ENCODE assay signal across 1 fruit fly cellular context in genomic region chr4:488828-489560, dm6.
A peak's percentile ranks its signal among the peaks of the same experiment; 100 is the strongest.
TF ChIP-seq lines count a peak whose summit lies in the region.

Gene Asator (minus strand): TSS chr4:488994.

TF ChIP-seq in whole organism, embryonic, 481 proteins besides CTCF, POLR2A, EP300 and RAD21 (continued from another document and continues in another):
- peak; percentile 63 for TF ChIP-seq CG18619 (GFP tag; optimal IDR thresholded peaks at IDR 0.05; lab: Kevin White, UChicago)
- TF ChIP-seq CG43689 (GFP tag; IDR thresholded peaks at IDR 0.05; lab: Robert Waterston, UW), result no peak
- TF ChIP-seq CG17328 (GFP tag; IDR thresholded peaks at IDR 0.05; lab: Robert Waterston, UW), result peak; percentile 66
- TF ChIP-seq TFAM (GFP tag; optimal IDR thresholded peaks at IDR 0.05; lab: Kevin White, UChicago), result no peak
- no peak for TF ChIP-seq wor (GFP tag; IDR thresholded peaks at IDR 0.05; lab: Robert Waterston, UW)
- TF ChIP-seq CG2678 (tag; optimal IDR thresholded peaks at IDR 0.05; lab: Kevin White, UChicago), result peak; percentile 69
- no peak; the same call in 1 of the 2 replicates for TF ChIP-seq Rfx (GFP tag; IDR thresholded peaks at IDR 0.05; lab: Robert Waterston, UW)
- peak; percentile 43 for TF ChIP-seq CG13624 (GFP tag; optimal IDR thresholded peaks at IDR 0.05; lab: Kevin White, UChicago)
- TF ChIP-seq CG17912 (GFP tag; optimal IDR thresholded peaks at IDR 0.05; lab: Kevin White, UChicago), result no peak
- TF ChIP-seq Sox102F (GFP tag; optimal IDR thresholded peaks at IDR 0.05; lab: Kevin White, UChicago), result peak; percentile 53
- TF ChIP-seq ci (GFP tag; IDR thresholded peaks at IDR 0.05; lab: Robert Waterston, UW), result peak; percentile 81; the same call in 2 of the 3 replicates
- no peak for TF ChIP-seq ftz-f1 (GFP tag; optimal IDR thresholded peaks at IDR 0.05; lab: Kevin White, UChicago)
- peak; percentile 67 for TF ChIP-seq zfh1 (GFP tag; IDR thresholded peaks at IDR 0.05; lab: Robert Waterston, UW)
- peak; percentile 67 for TF ChIP-seq CG4424 (GFP tag; optimal IDR thresholded peaks at IDR 0.05; lab: Kevin White, UChicago)
- TF ChIP-seq knrl (GFP tag; IDR thresholded peaks at IDR 0.05; lab: Robert Waterston, UW; ENCODE audit: partially characterized antibody), result no peak
- TF ChIP-seq CG6683 (GFP tag; optimal IDR thresholded peaks at IDR 0.05; lab: Kevin White, UChicago), result peak; percentile 49
- no peak for TF ChIP-seq trh (GFP tag; optimal IDR thresholded peaks at IDR 0.05; lab: Kevin White, UChicago)
- TF ChIP-seq bab2 (GFP tag; optimal IDR thresholded peaks at IDR 0.05; lab: Kevin White, UChicago), result peak; percentile 67
- peak; percentile 55 for TF ChIP-seq Side (GFP tag; optimal IDR thresholded peaks at IDR 0.05; lab: Kevin White, UChicago)
- peak; percentile 51 for TF ChIP-seq oc (tag; optimal IDR thresholded peaks at IDR 0.05; lab: Kevin White, UChicago)
- peak; percentile 42; the same call in 2 of the 3 replicates for TF ChIP-seq tgo (GFP tag; IDR thresholded peaks at IDR 0.05; lab: Robert Waterston, UW)
- TF ChIP-seq CG1024 (GFP tag; IDR thresholded peaks at IDR 0.05; lab: Robert Waterston, UW), result no peak
- TF ChIP-seq CG14050 (GFP tag; IDR thresholded peaks at IDR 0.05; lab: Robert Waterston, UW), result no peak
- TF ChIP-seq gfzf (GFP tag; optimal IDR thresholded peaks at IDR 0.05; lab: Kevin White, UChicago), result no peak
- TF ChIP-seq CG1602 (GFP tag; optimal IDR thresholded peaks at IDR 0.05; lab: Kevin White, UChicago), result peak; percentile 48
- TF ChIP-seq prd (optimal IDR thresholded peaks at IDR 0.05; lab: Kevin White, UChicago), result no peak
- no peak; the same call in 2 of the 3 replicates for TF ChIP-seq prd (GFP tag; IDR thresholded peaks at IDR 0.05; lab: Robert Waterston, UW)
- TF ChIP-seq GATAe (GFP tag; conservative IDR thresholded peaks at IDR 0.05; lab: Robert Waterston, UW), result no peak
- no peak for TF ChIP-seq luna (GFP tag; optimal IDR thresholded peaks at IDR 0.05; lab: Kevin White, UChicago)
- peak; percentile 53 for TF ChIP-seq fd96Cb (tag; optimal IDR thresholded peaks at IDR 0.05; lab: Kevin White, UChicago)
- no peak for TF ChIP-seq CG34224 (GFP tag; IDR thresholded peaks at IDR 0.05; lab: Robert Waterston, UW; ENCODE audit: partially characterized antibody)
- no peak for TF ChIP-seq CkIIα-i1 (GFP tag; IDR thresholded peaks at IDR 0.05; lab: Robert Waterston, UW)
- peak; percentile 24 for TF ChIP-seq Ets97D (GFP tag; optimal IDR thresholded peaks at IDR 0.05; lab: Kevin White, UChicago)
- TF ChIP-seq Meics (GFP tag; optimal IDR thresholded peaks at IDR 0.05; lab: Kevin White, UChicago), result peak; percentile 72
- peak; percentile 49 for TF ChIP-seq vvl (GFP tag; IDR thresholded peaks at IDR 0.05; lab: Robert Waterston, UW)
- peak; percentile 70 for TF ChIP-seq dmrt99B (tag; optimal IDR thresholded peaks at IDR 0.05; lab: Kevin White, UChicago)
- no peak for TF ChIP-seq lbe (GFP tag; optimal IDR thresholded peaks at IDR 0.05; lab: Kevin White, UChicago)
- TF ChIP-seq ind (GFP tag; optimal IDR thresholded peaks at IDR 0.05; lab: Kevin White, UChicago), result peak; percentile 73
- peak; percentile 21 for TF ChIP-seq CG12299 (tag; optimal IDR thresholded peaks at IDR 0.05; lab: Kevin White, UChicago)
- TF ChIP-seq CG14860 (GFP tag; IDR thresholded peaks at IDR 0.05; lab: Robert Waterston, UW; ENCODE audit: partially characterized antibody), result no peak
- TF ChIP-seq lov (optimal IDR thresholded peaks at IDR 0.05; lab: Kevin White, UChicago), result no peak
- TF ChIP-seq lov (GFP tag; IDR thresholded peaks at IDR 0.05; lab: Robert Waterston, UW), result 0 out of 3 replicates have a peak, but pooled peaks have one; percentile 67
- peak; percentile 100 for TF ChIP-seq sqz (GFP tag; optimal IDR thresholded peaks at IDR 0.05; lab: Kevin White, UChicago)
- TF ChIP-seq CG12071 (GFP tag; optimal IDR thresholded peaks at IDR 0.05; lab: Kevin White, UChicago), result peak; percentile 55
- no peak for TF ChIP-seq jing (GFP tag; optimal IDR thresholded peaks at IDR 0.05; lab: Kevin White, UChicago)
- TF ChIP-seq CG1233 (GFP tag; optimal IDR thresholded peaks at IDR 0.05; lab: Kevin White, UChicago), result peak; percentile 25
- peak; percentile 12 for TF ChIP-seq CG30020 (tag; optimal IDR thresholded peaks at IDR 0.05; lab: Kevin White, UChicago)
- peak; percentile 54 for TF ChIP-seq cwo (GFP tag; optimal IDR thresholded peaks at IDR 0.05; lab: Kevin White, UChicago)
- TF ChIP-seq CG14710 (tag; optimal IDR thresholded peaks at IDR 0.05; lab: Kevin White, UChicago), result peak; percentile 45
- peak; percentile 67 for TF ChIP-seq CG12391 (tag; optimal IDR thresholded peaks at IDR 0.05; lab: Kevin White, UChicago)
- TF ChIP-seq cg (GFP tag; optimal IDR thresholded peaks at IDR 0.05; lab: Kevin White, UChicago), result peak; percentile 94
- TF ChIP-seq HmgD (GFP tag; optimal IDR thresholded peaks at IDR 0.05; lab: Kevin White, UChicago), result peak; percentile 32
- no peak for TF ChIP-seq ro (GFP tag; IDR thresholded peaks at IDR 0.05; lab: Robert Waterston, UW)
- no peak for TF ChIP-seq onecut (GFP tag; IDR thresholded peaks at IDR 0.05; lab: Robert Waterston, UW)
- no peak for TF ChIP-seq CG4854 (GFP tag; optimal IDR thresholded peaks at IDR 0.05; lab: Kevin White, UChicago)
- peak; percentile 64 to 80 for TF ChIP-seq dpn (GFP tag; optimal IDR thresholded peaks at IDR 0.05; lab: Kevin White, UChicago)
- TF ChIP-seq hb (GFP tag; IDR thresholded peaks at IDR 0.05; lab: Robert Waterston, UW; ENCODE audit: partially characterized antibody), result no peak
- peak; percentile 72 for TF ChIP-seq mam (GFP tag; optimal IDR thresholded peaks at IDR 0.05; lab: Kevin White, UChicago)
- TF ChIP-seq B-H1 (GFP tag; IDR thresholded peaks at IDR 0.05; lab: Robert Waterston, UW), result peak; percentile 15; the same call in 1 of the 3 replicates
- no peak for TF ChIP-seq CG13287 (GFP tag; IDR thresholded peaks at IDR 0.05; lab: Robert Waterston, UW; ENCODE audit: partially characterized antibody)
- peak; percentile 60; the same call in 2 of the 3 replicates for TF ChIP-seq CG6791 (GFP tag; IDR thresholded peaks at IDR 0.05; lab: Robert Waterston, UW; ENCODE audit: partially characterized antibody)
- no peak; the same call in 2 of the 3 replicates for TF ChIP-seq Mrtf (GFP tag; IDR thresholded peaks at IDR 0.05; lab: Robert Waterston, UW)
- no peak for TF ChIP-seq bigmax (GFP tag; optimal IDR thresholded peaks at IDR 0.05; lab: Kevin White, UChicago)
- TF ChIP-seq CG31441 (GFP tag; IDR thresholded peaks at IDR 0.05; lab: Robert Waterston, UW), result 0 out of 2 replicates have a peak, but pooled peaks have one; percentile 42
- TF ChIP-seq mirr (GFP tag; optimal IDR thresholded peaks at IDR 0.05; lab: Kevin White, UChicago), result peak; percentile 30
- TF ChIP-seq CG10209 (GFP tag; optimal IDR thresholded peaks at IDR 0.05; lab: Kevin White, UChicago), result peak; percentile 61
- TF ChIP-seq CG6272 (GFP tag; IDR thresholded peaks at IDR 0.05; lab: Robert Waterston, UW), result no peak
- TF ChIP-seq gro (GFP tag; optimal IDR thresholded peaks at IDR 0.05; lab: Kevin White, UChicago), result peak; percentile 39
- TF ChIP-seq dysf (GFP tag; IDR thresholded peaks at IDR 0.05; lab: Robert Waterston, UW), result no peak; the same call in 2 of the 3 replicates
- no peak for TF ChIP-seq ewg (GFP tag; optimal IDR thresholded peaks at IDR 0.05; lab: Kevin White, UChicago)
- no peak for TF ChIP-seq Hmx (GFP tag; optimal IDR thresholded peaks at IDR 0.05; lab: Kevin White, UChicago)
- TF ChIP-seq CG6175 (GFP tag; IDR thresholded peaks at IDR 0.05; lab: Robert Waterston, UW), result no peak
- no peak for TF ChIP-seq Spps (tag; optimal IDR thresholded peaks at IDR 0.05; lab: Kevin White, UChicago)
- TF ChIP-seq CG6813 (GFP tag; optimal IDR thresholded peaks at IDR 0.05; lab: Kevin White, UChicago), result peak; percentile 59
- no peak for TF ChIP-seq YL-1 (GFP tag; optimal IDR thresholded peaks at IDR 0.05; lab: Kevin White, UChicago)
- peak; percentile 8 for TF ChIP-seq Mad (GFP tag; optimal IDR thresholded peaks at IDR 0.05; lab: Kevin White, UChicago)
- no peak for TF ChIP-seq peb (GFP tag; IDR thresholded peaks at IDR 0.05; lab: Robert Waterston, UW)
- TF ChIP-seq Elba2 (GFP tag; optimal IDR thresholded peaks at IDR 0.05; lab: Kevin White, UChicago), result no peak
- TF ChIP-seq pan (optimal IDR thresholded peaks at IDR 0.05; lab: Kevin White, UChicago), result no peak
- peak in 1 of 2 experiments; percentile 72 for TF ChIP-seq pan (GFP tag; optimal IDR thresholded peaks at IDR 0.05 in 1 of 2, IDR thresholded peaks at IDR 0.05 in 1 of 2)
- no peak for TF ChIP-seq BEAF-32 (GFP tag; optimal IDR thresholded peaks at IDR 0.05; lab: Kevin White, UChicago)
- no peak for TF ChIP-seq CG10959 (GFP tag; IDR thresholded peaks at IDR 0.05; lab: Robert Waterston, UW)
- peak; percentile 48 for TF ChIP-seq schlank (tag; optimal IDR thresholded peaks at IDR 0.05; lab: Kevin White, UChicago)
- TF ChIP-seq CG13894 (tag; optimal IDR thresholded peaks at IDR 0.05; lab: Kevin White, UChicago), result peak; percentile 96
- TF ChIP-seq ham (GFP tag; IDR thresholded peaks at IDR 0.05; lab: Robert Waterston, UW), result no peak
- no peak for TF ChIP-seq sens-2 (GFP tag; IDR thresholded peaks at IDR 0.05; lab: Robert Waterston, UW)
- peak; percentile 48 for TF ChIP-seq CG4820 (GFP tag; optimal IDR thresholded peaks at IDR 0.05; lab: Kevin White, UChicago)
- TF ChIP-seq insv (GFP tag; optimal IDR thresholded peaks at IDR 0.05; lab: Kevin White, UChicago), result no peak
- peak; percentile 63 for TF ChIP-seq CG5245 (GFP tag; optimal IDR thresholded peaks at IDR 0.05; lab: Kevin White, UChicago)
- no peak for TF ChIP-seq CG10321 (GFP tag; IDR thresholded peaks at IDR 0.05; lab: Robert Waterston, UW)
- no peak for TF ChIP-seq yki (optimal IDR thresholded peaks at IDR 0.05; lab: Kevin White, UChicago)
- peak; percentile 43 for TF ChIP-seq CG10267 (tag; optimal IDR thresholded peaks at IDR 0.05; lab: Kevin White, UChicago)
- peak; percentile 96 for TF ChIP-seq Med (GFP tag; lab: Kevin White, UChicago)
- no peak for TF ChIP-seq cato (GFP tag; optimal IDR thresholded peaks at IDR 0.05; lab: Kevin White, UChicago; ENCODE audit: borderline replicate concordance)
- no peak for TF ChIP-seq hkb (optimal IDR thresholded peaks at IDR 0.05; lab: Kevin White, UChicago)
- peak; percentile 65 for TF ChIP-seq hkb (GFP tag; IDR thresholded peaks at IDR 0.05; lab: Robert Waterston, UW)
- no peak for TF ChIP-seq CG3163 (GFP tag; optimal IDR thresholded peaks at IDR 0.05; lab: Kevin White, UChicago)
- TF ChIP-seq H2.0 (GFP tag; IDR thresholded peaks at IDR 0.05; lab: Robert Waterston, UW), result no peak; the same call in 1 of the 2 replicates
- TF ChIP-seq CG10654 (GFP tag; optimal IDR thresholded peaks at IDR 0.05; lab: Kevin White, UChicago), result peak; percentile 55
- no peak for TF ChIP-seq CG5180 (GFP tag; optimal IDR thresholded peaks at IDR 0.05; lab: Kevin White, UChicago)
- no peak for TF ChIP-seq MTF-1 (GFP tag; optimal IDR thresholded peaks at IDR 0.05; lab: Kevin White, UChicago; ENCODE audit: borderline replicate concordance)
- TF ChIP-seq gsb (GFP tag; IDR thresholded peaks at IDR 0.05; lab: Robert Waterston, UW), result no peak
- no peak for TF ChIP-seq tna (GFP tag; IDR thresholded peaks at IDR 0.05; lab: Robert Waterston, UW; ENCODE audit: partially characterized antibody)
- no peak for TF ChIP-seq Hey (tag; optimal IDR thresholded peaks at IDR 0.05; lab: Kevin White, UChicago)
- TF ChIP-seq CG1529 (GFP tag; optimal IDR thresholded peaks at IDR 0.05; lab: Kevin White, UChicago), result no peak
- no peak; the same call in 1 of the 2 replicates for TF ChIP-seq seq (GFP tag; IDR thresholded peaks at IDR 0.05; lab: Robert Waterston, UW)
- TF ChIP-seq Sox100B (GFP tag; optimal IDR thresholded peaks at IDR 0.05; lab: Kevin White, UChicago), result peak; percentile 30
- no peak for TF ChIP-seq Abd-B (GFP tag; optimal IDR thresholded peaks at IDR 0.05; lab: Kevin White, UChicago)
- no peak for TF ChIP-seq CG12744 (GFP tag; optimal IDR thresholded peaks at IDR 0.05; lab: Kevin White, UChicago)
- peak in 1 of 3 experiments; percentile 14 for TF ChIP-seq lola (GFP tag; optimal IDR thresholded peaks at IDR 0.05; lab: Kevin White, UChicago)
- no peak for TF ChIP-seq CG10565 (GFP tag; optimal IDR thresholded peaks at IDR 0.05; lab: Kevin White, UChicago)
- peak; percentile 58; the same call in 1 of the 2 replicates for TF ChIP-seq CG14441 (GFP tag; IDR thresholded peaks at IDR 0.05; lab: Robert Waterston, UW)
- no peak for TF ChIP-seq Doc3 (GFP tag; IDR thresholded peaks at IDR 0.05; lab: Robert Waterston, UW; ENCODE audit: partially characterized antibody)
- peak; percentile 46 for TF ChIP-seq CG13424 (tag; optimal IDR thresholded peaks at IDR 0.05; lab: Kevin White, UChicago)
- no peak for TF ChIP-seq CG34422 (GFP tag; IDR thresholded peaks at IDR 0.05; lab: Robert Waterston, UW)
- peak; percentile 13 for TF ChIP-seq Nf-YB (GFP tag; optimal IDR thresholded peaks at IDR 0.05; lab: Kevin White, UChicago)
- TF ChIP-seq run (tag; optimal IDR thresholded peaks at IDR 0.05; lab: Kevin White, UChicago), result peak; percentile 4
- TF ChIP-seq CG9215 (GFP tag; IDR thresholded peaks at IDR 0.05; lab: Robert Waterston, UW), result no peak
- TF ChIP-seq psq (GFP tag; optimal IDR thresholded peaks at IDR 0.05; lab: Kevin White, UChicago), result no peak
- peak; percentile 57 for TF ChIP-seq repo (GFP tag; optimal IDR thresholded peaks at IDR 0.05; lab: Kevin White, UChicago)
- peak; percentile 64 for TF ChIP-seq CG12155 (GFP tag; optimal IDR thresholded peaks at IDR 0.05; lab: Kevin White, UChicago)
- peak; percentile 27 for TF ChIP-seq Deaf1 (tag; optimal IDR thresholded peaks at IDR 0.05; lab: Kevin White, UChicago)
- no peak for TF ChIP-seq D (optimal IDR thresholded peaks at IDR 0.05; lab: Kevin White, UChicago)
- TF ChIP-seq D (GFP tag; optimal IDR thresholded peaks at IDR 0.05; lab: Kevin White, UChicago), result peak; percentile 16
- TF ChIP-seq CG3065 (GFP tag; optimal IDR thresholded peaks at IDR 0.05; lab: Kevin White, UChicago), result no peak
- TF ChIP-seq CG4730 (GFP tag; IDR thresholded peaks at IDR 0.05; lab: Robert Waterston, UW), result no peak; the same call in 1 of the 2 replicates
- no peak for TF ChIP-seq vfl (GFP tag; optimal IDR thresholded peaks at IDR 0.05; lab: Kevin White, UChicago)
- no peak for TF ChIP-seq CG3847 (GFP tag; IDR thresholded peaks at IDR 0.05; lab: Robert Waterston, UW)
- peak; percentile 56 for TF ChIP-seq CG16815 (GFP tag; optimal IDR thresholded peaks at IDR 0.05; lab: Kevin White, UChicago)
- TF ChIP-seq CG1647 (GFP tag; optimal IDR thresholded peaks at IDR 0.05; lab: Kevin White, UChicago), result peak; percentile 34
- TF ChIP-seq lab (GFP tag; optimal IDR thresholded peaks at IDR 0.05; lab: Kevin White, UChicago), result peak; percentile 80
- no peak for TF ChIP-seq CG32772 (GFP tag; IDR thresholded peaks at IDR 0.05; lab: Robert Waterston, UW)
- no peak for TF ChIP-seq Hand (GFP tag; optimal IDR thresholded peaks at IDR 0.05; lab: Kevin White, UChicago)
